Worm (Caenorhabditis elegans): ENCODE results near the gene dsh-1.

- TF ChIP-seq pha-4 (tag; optimal IDR thresholded peaks at IDR 0.05), result no peak
- no peak for TF ChIP-seq dmd-4 (tag; optimal IDR thresholded peaks at IDR 0.05; ENCODE audit: borderline replicate concordance)
- no peak for TF ChIP-seq hlh-30 (tag; optimal IDR thresholded peaks at IDR 0.05; ENCODE audit: insufficient read depth)
- TF ChIP-seq tbx-7 (tag; optimal IDR thresholded peaks at IDR 0.05), result no peak
Measured at ce11 chrII:5246791-5247361, 21.7 kb upstream of the dsh-1 start, which contains the start of gene ptr-6.

Data from whole organism, late embryonic.